Fruit fly (Drosophila melanogaster) Kc167 (cell line): Measurements from ENCODE around the gene Ids.

ENCODE experiments used
- Myc ChIP-seq: fragments of >200 bp; optimal IDR thresholded peaks from 2 replicates; lab custom pipeline; 2017; ENCODE audit warnings: missing external identifiers
- h ChIP-seq: fragments of >200 bp; optimal IDR thresholded peaks from 3 replicates; lab custom pipeline; 2018; ENCODE audit warnings: missing external identifiers
- insv ChIP-seq: fragments of >200 bp; optimal IDR thresholded peaks from 3 replicates; lab custom pipeline; 2018; ENCODE audit warnings: missing external identifiers
- psq ChIP-seq: fragments of >200 bp; optimal IDR thresholded peaks from 2 replicates; lab custom pipeline; 2017; ENCODE audit warnings: missing external identifiers
- ttk ChIP-seq: sonication (Bioruptor generic); optimal IDR thresholded peaks from 2 replicates; lab custom pipeline; 2017; ENCODE audit warnings: missing external identifiers

- TF ChIP-seq psq (lab: Kevin White, UChicago) (no peak), insv (lab: Kevin White, UChicago) (no peak), ttk (no peak), h (lab: Kevin White, UChicago) (no peak), Myc (lab: Kevin White, UChicago) (no peak)
These were observed 13.8 kb downstream of the Ids start for dm6 chr3L:3391871-3392270.
